Worm (Caenorhabditis elegans) whole organism, young adult: ENCODE data around the gene str-181.

Experiments used
- T07F8.4 ChIP-seq: sonication (generic microtip); optimal IDR thresholded peaks from 2 replicates; lab custom pipeline; 2016; ENCODE audit warnings: mild to moderate bottlenecking, missing genetic modification characterization, moderate library complexity, missing compliant biosample characterization
- T26A5.8 ChIP-seq: sonication (generic microtip); optimal IDR thresholded peaks from 2 replicates; lab custom pipeline; 2016; ENCODE audit warnings: missing genetic modification characterization, missing compliant biosample characterization
- Y95B8A.8 ChIP-seq: fragments of 200-800 bp; sonication (Bioruptor generic); IDR thresholded peaks from 2 replicates; pipeline ENCODE4 v1.3.6; 2022; ENCODE audit warnings: missing genetic modification reagents, missing genetic modification characterization, missing compliant biosample characterization
- ama-1 ChIP-seq, 3 experiments: fragments of 150-350 bp in 1 of 3; sonication (generic microtip) in 2 of 3; optimal IDR thresholded peaks; 2 replicates each; lab custom pipeline; 2014 to 2018; ENCODE audit warnings: missing biosample characterization in 2 of 3, missing genetic modification characterization in 2 of 3, missing genetic modification reagents in 2 of 3
- fkh-3 ChIP-seq: sonication (generic microtip); optimal IDR thresholded peaks from 2 replicates; lab custom pipeline; 2016; ENCODE audit warnings: mild to moderate bottlenecking, missing genetic modification characterization, missing compliant biosample characterization

- no peak for TF ChIP-seq ama-1 (optimal IDR thresholded peaks at IDR 0.05; lab: Kevin White, UChicago)
- TF ChIP-seq ama-1 (GFP tag; optimal IDR thresholded peaks at IDR 0.05; lab: Kevin White, UChicago): no peak
- no peak for TF ChIP-seq T26A5.8 (tag; lab: Kevin White, UChicago)
- TF ChIP-seq Y95B8A.8: no peak
- no peak for TF ChIP-seq T07F8.4
- no peak for TF ChIP-seq fkh-3 (tag; lab: Kevin White, UChicago)
These were observed 23.4 kb downstream of the str-181 start, which contains the start of gene parn-1 for ce11 chrV:12695155-12695554.
